Fruit fly (Drosophila melanogaster) whole organism, embryonic: ENCODE measurements around the gene RpL10Ab.

ENCODE experiments used
- CG1832 ChIP-seq: fragments of 200-800 bp; sonication (Bioruptor generic); optimal IDR thresholded peaks from 2 replicates; lab custom pipeline; 2017; ENCODE audit warnings: missing biosample characterization, mild to moderate bottlenecking, missing genetic modification characterization, inconsistent platforms
- CG6654 ChIP-seq: fragments of 200-800 bp; sonication (Bioruptor generic); optimal IDR thresholded peaks from 2 replicates; lab custom pipeline; 2017; ENCODE audit warnings: missing biosample characterization, mild to moderate bottlenecking, missing genetic modification characterization
- CG9817 ChIP-seq: fragments of 200-800 bp; sonication (Bioruptor generic); optimal IDR thresholded peaks from 2 replicates; lab custom pipeline; 2018; ENCODE audit warnings: missing biosample characterization, mild to moderate bottlenecking, missing genetic modification characterization, moderate library complexity
- CkIIα-i1 ChIP-seq: fragments of 200-800 bp; sonication (Bioruptor generic); IDR thresholded peaks from 2 replicates; pipeline ENCODE4 v1.3.6; 2022; ENCODE audit warnings: missing biosample characterization, missing genetic modification characterization
- Dad ChIP-seq: fragments of 200-800 bp; sonication (Bioruptor generic); optimal IDR thresholded peaks from 3 replicates; lab custom pipeline; 2016; ENCODE audit warnings: missing biosample characterization, missing genetic modification characterization
- Scr ChIP-seq: fragments of 200-800 bp; sonication (Bioruptor generic); IDR thresholded peaks from 2 replicates; pipeline ENCODE4 v1.3.6; 2022; ENCODE audit warnings: missing biosample characterization, missing genetic modification characterization; ENCODE audit not compliant: partially characterized antibody
- luna ChIP-seq: fragments of 200-800 bp; sonication (Bioruptor generic); optimal IDR thresholded peaks from 2 replicates; lab custom pipeline; 2016; ENCODE audit warnings: missing biosample characterization, missing genetic modification characterization
- nau ChIP-seq: fragments of 200-800 bp; sonication (Bioruptor generic); optimal IDR thresholded peaks from 3 replicates; lab custom pipeline; 2017; ENCODE audit warnings: missing biosample characterization, mild to moderate bottlenecking, missing genetic modification characterization, missing genetic modification reagents
- wor ChIP-seq: fragments of 200-800 bp; sonication (Bioruptor generic); IDR thresholded peaks from 2 replicates; pipeline ENCODE4 v1.3.6; 2022; ENCODE audit warnings: missing biosample characterization, missing genetic modification characterization

- TF ChIP-seq luna (GFP tag; lab: Kevin White, UChicago): no peak
- TF ChIP-seq Dad: no peak
- no peak for TF ChIP-seq Scr (GFP tag; lab: Robert Waterston, UW)
- TF ChIP-seq nau (GFP tag; lab: Kevin White, UChicago): no peak
- no peak for TF ChIP-seq CG9817 (tag; lab: Kevin White, UChicago)
- TF ChIP-seq CG1832 (GFP tag; lab: Kevin White, UChicago): no peak
- TF ChIP-seq wor: no peak
- no peak for TF ChIP-seq CkIIα-i1 (GFP tag; lab: Robert Waterston, UW)
- TF ChIP-seq CG6654 (GFP tag; lab: Kevin White, UChicago): no peak
Measured at dm6 chr3L:11773796-11774195, 48.9 kb upstream of the RpL10Ab start.
